Worm (Caenorhabditis elegans) whole organism, mixed stage, embryonic: Measurements from ENCODE around the gene F59E11.7.

Experiments used
- M03D4.4 ChIP-seq: sonication (generic microtip); optimal IDR thresholded peaks from 2 replicates; lab custom pipeline; 2017; ENCODE audit warnings: mild to moderate bottlenecking, missing genetic modification characterization, missing compliant biosample characterization
- bed-3 ChIP-seq: fragments of 200-800 bp; sonication (Bioruptor generic); optimal IDR thresholded peaks from 3 replicates; lab custom pipeline; 2018; ENCODE audit warnings: mild to moderate bottlenecking, missing genetic modification characterization, moderate library complexity, missing compliant biosample characterization
- blmp-1 ChIP-seq: fragments of 150-350 bp; optimal IDR thresholded peaks from 2 replicates; lab custom pipeline; 2014; ENCODE audit warnings: missing biosample characterization, missing genetic modification characterization
- ceh-39 ChIP-seq: fragments of 150-350 bp; optimal IDR thresholded peaks from 2 replicates; lab custom pipeline; 2014; ENCODE audit warnings: missing biosample characterization, missing genetic modification characterization
- ceh-43 ChIP-seq: fragments of 200-800 bp; sonication (Bioruptor generic); optimal IDR thresholded peaks from 2 replicates; lab custom pipeline; 2018; ENCODE audit warnings: mild to moderate bottlenecking, missing genetic modification characterization, moderate library complexity, missing compliant biosample characterization
- ces-1 ChIP-seq: fragments of 150-350 bp; optimal IDR thresholded peaks from 2 replicates; lab custom pipeline; 2014; ENCODE audit warnings: missing biosample characterization, missing genetic modification reagents, missing genetic modification characterization
- cnd-1 ChIP-seq: fragments of 200-800 bp; sonication (Bioruptor generic); optimal IDR thresholded peaks from 2 replicates; lab custom pipeline; 2018; ENCODE audit warnings: mild to moderate bottlenecking, missing genetic modification characterization, missing compliant biosample characterization
- drap-1 ChIP-seq: fragments of 200-800 bp; sonication (Bioruptor generic); optimal IDR thresholded peaks from 3 replicates; lab custom pipeline; 2018; ENCODE audit warnings: mild to moderate bottlenecking, missing genetic modification characterization, missing compliant biosample characterization
- elt-1 ChIP-seq: sonication (generic microtip); optimal IDR thresholded peaks from 2 replicates; lab custom pipeline; 2017; ENCODE audit warnings: missing genetic modification characterization, mild to moderate bottlenecking, missing compliant biosample characterization, antibody characterized with exemption, moderate library complexity, borderline replicate concordance; ENCODE audit not compliant: insufficient read depth
- elt-3 ChIP-seq: fragments of 150-350 bp; optimal IDR thresholded peaks from 2 replicates; lab custom pipeline; 2014; ENCODE audit warnings: missing biosample characterization, missing genetic modification characterization
- flh-1 ChIP-seq: fragments of 200-800 bp; sonication (Bioruptor generic); optimal IDR thresholded peaks from 2 replicates; lab custom pipeline; 2018; ENCODE audit warnings: mild to moderate bottlenecking, missing genetic modification characterization, moderate library complexity, missing compliant biosample characterization
- ham-2 ChIP-seq: fragments of 200-800 bp; sonication (Bioruptor generic); optimal IDR thresholded peaks from 2 replicates; lab custom pipeline; 2018; ENCODE audit warnings: mild to moderate bottlenecking, missing genetic modification characterization, missing compliant biosample characterization
- hlh-1 ChIP-seq: fragments of 150-350 bp; optimal IDR thresholded peaks from 2 replicates; lab custom pipeline; 2014; ENCODE audit warnings: missing biosample characterization, missing genetic modification reagents, missing genetic modification characterization
- lin-32 ChIP-seq: fragments of 200-800 bp; sonication (Bioruptor generic); optimal IDR thresholded peaks from 2 replicates; lab custom pipeline; 2018; ENCODE audit warnings: mild to moderate bottlenecking, missing genetic modification characterization, missing compliant biosample characterization
- lsy-2 ChIP-seq: fragments of 150-350 bp; optimal IDR thresholded peaks from 2 replicates; lab custom pipeline; 2014; ENCODE audit warnings: missing biosample characterization, missing genetic modification characterization
- mab-5 ChIP-seq: fragments of 150-350 bp; optimal IDR thresholded peaks from 2 replicates; lab custom pipeline; 2014; ENCODE audit warnings: missing biosample characterization, missing genetic modification characterization
- mep-1 ChIP-seq: fragments of 150-350 bp; optimal IDR thresholded peaks from 2 replicates; lab custom pipeline; 2017; ENCODE audit warnings: missing biosample characterization, missing genetic modification reagents, missing genetic modification characterization, inconsistent platforms
- mls-2 ChIP-seq: sonication (generic microtip); optimal IDR thresholded peaks from 2 replicates; lab custom pipeline; 2016; ENCODE audit warnings: mild to moderate bottlenecking, missing genetic modification characterization, moderate library complexity, missing compliant biosample characterization
- nhr-12 ChIP-seq: fragments of 150-350 bp; optimal IDR thresholded peaks from 2 replicates; lab custom pipeline; 2014; ENCODE audit warnings: missing biosample characterization, missing genetic modification characterization
- nhr-2 ChIP-seq: fragments of 150-350 bp; optimal IDR thresholded peaks from 2 replicates; lab custom pipeline; 2014; ENCODE audit warnings: missing biosample characterization, missing genetic modification characterization
- nhr-237 ChIP-seq: fragments of 150-350 bp; optimal IDR thresholded peaks from 2 replicates; lab custom pipeline; 2014; ENCODE audit warnings: missing biosample characterization, missing genetic modification characterization
- nhr-28 ChIP-seq: fragments of 150-350 bp; optimal IDR thresholded peaks from 2 replicates; lab custom pipeline; 2014; ENCODE audit warnings: missing biosample characterization, missing genetic modification characterization
- nhr-76 ChIP-seq: sonication (generic microtip); optimal IDR thresholded peaks from 2 replicates; lab custom pipeline; 2017; ENCODE audit warnings: missing biosample characterization, missing genetic modification characterization
- pha-4 ChIP-seq: fragments of 150-350 bp; optimal IDR thresholded peaks from 2 replicates; lab custom pipeline; 2018; ENCODE audit warnings: missing biosample characterization, missing genetic modification reagents, missing genetic modification characterization
- sem-2 ChIP-seq: fragments of 200-800 bp; sonication (Bioruptor generic); optimal IDR thresholded peaks from 2 replicates; lab custom pipeline; 2018; ENCODE audit warnings: mild to moderate bottlenecking, missing genetic modification characterization, missing compliant biosample characterization
- sptf-1 ChIP-seq: sonication (generic microtip); optimal IDR thresholded peaks from 2 replicates; lab custom pipeline; 2017; ENCODE audit warnings: mild to moderate bottlenecking, missing genetic modification characterization, moderate library complexity, missing compliant biosample characterization
- tbx-8 ChIP-seq: fragments of 200-800 bp; sonication (Bioruptor generic); optimal IDR thresholded peaks from 2 replicates; lab custom pipeline; 2018; ENCODE audit warnings: mild to moderate bottlenecking, missing genetic modification characterization, moderate library complexity, missing compliant biosample characterization
- unc-120 ChIP-seq: sonication (generic microtip); optimal IDR thresholded peaks from 2 replicates; lab custom pipeline; 2017; ENCODE audit warnings: missing genetic modification characterization, missing compliant biosample characterization; ENCODE audit not compliant: poor library complexity, severe bottlenecking
- unc-39 ChIP-seq: fragments of 150-350 bp; optimal IDR thresholded peaks from 2 replicates; lab custom pipeline; 2014; ENCODE audit warnings: missing biosample characterization, missing genetic modification characterization
- unc-62 ChIP-seq: fragments of 150-350 bp; optimal IDR thresholded peaks from 2 replicates; lab custom pipeline; 2014; ENCODE audit warnings: missing biosample characterization, missing genetic modification reagents, missing genetic modification characterization
- zip-8 ChIP-seq: fragments of 150-350 bp; optimal IDR thresholded peaks from 2 replicates; lab custom pipeline; 2014; ENCODE audit warnings: missing biosample characterization, missing genetic modification characterization
- ztf-11 ChIP-seq: fragments of 150-350 bp; optimal IDR thresholded peaks from 2 replicates; lab custom pipeline; 2014; ENCODE audit warnings: missing biosample characterization, missing genetic modification characterization

Gene F59E11.7

DNA sequence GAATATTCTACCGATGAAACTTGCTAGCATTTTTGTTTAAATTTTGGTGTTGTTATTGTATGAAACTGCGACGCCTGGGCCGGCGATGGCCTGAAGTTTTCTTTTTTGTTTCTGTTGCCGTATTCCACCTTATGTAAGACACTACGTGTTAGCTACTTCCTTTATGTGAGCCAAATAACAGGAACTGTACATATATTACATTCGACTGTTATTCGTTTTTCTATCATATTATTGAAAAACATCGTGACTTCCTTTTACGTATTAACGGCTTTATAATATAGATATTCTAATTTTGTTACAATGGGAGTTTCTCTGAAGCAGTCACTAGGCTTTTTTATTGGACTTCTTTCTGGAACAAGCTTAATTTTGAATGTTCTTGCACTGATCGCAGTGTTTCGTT, 15.2 kb downstream of the F59E11.7 start, which contains the start of gene srx-3:
TSS of gene srx-3 (plus strand) at position 301 of the 400 bp plus-strand sequence.
- TF ChIP-seq unc-62 (GFP tag; lab: Kevin White, UChicago) = no peak
- TF ChIP-seq unc-120 (tag; lab: Kevin White, UChicago) = no peak
- no peak for TF ChIP-seq mab-5
- TF ChIP-seq bed-3 = no peak
- TF ChIP-seq elt-3 (tag; lab: Kevin White, UChicago) = no peak
- no peak for TF ChIP-seq ces-1 (GFP tag; lab: Kevin White, UChicago)
- TF ChIP-seq ham-2 = no peak

DNA sequence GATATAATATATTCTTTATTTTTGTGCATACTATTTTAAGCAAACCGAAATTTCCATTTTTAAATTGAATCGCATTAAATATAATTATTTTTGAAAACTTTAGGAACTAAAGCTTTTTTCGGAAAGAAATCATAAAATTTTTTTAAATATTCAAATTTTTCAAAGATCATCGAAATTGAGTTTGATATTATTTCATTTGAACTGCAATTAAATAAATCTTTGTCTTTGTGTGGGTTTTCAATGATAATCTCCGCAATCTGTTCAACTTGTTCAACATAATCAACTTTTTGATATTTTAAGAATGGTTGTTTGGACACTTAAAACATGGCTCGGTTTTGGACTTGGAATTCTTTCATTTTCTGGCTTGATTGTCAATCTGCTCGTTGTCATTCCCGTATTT, 19.1 kb downstream of the F59E11.7 start, which contains the start of gene srx-2:
TSS of gene srx-2 (plus strand) at position 301 of the 400 bp plus-strand sequence.
- no peak for TF ChIP-seq M03D4.4 (tag; lab: Kevin White, UChicago)
- TF ChIP-seq mls-2 (tag; lab: Kevin White, UChicago) = no peak
- no peak for TF ChIP-seq bed-3
- TF ChIP-seq elt-3 (tag; lab: Kevin White, UChicago) = no peak
- TF ChIP-seq nhr-2 = no peak
- no peak for TF ChIP-seq mab-5
- no peak for TF ChIP-seq nhr-237 (tag; lab: Kevin White, UChicago)
- no peak for TF ChIP-seq ceh-43 (GFP tag; lab: Kevin White, UChicago)
- no peak for TF ChIP-seq nhr-28 (tag; lab: Kevin White, UChicago)
- no peak for TF ChIP-seq nhr-76
- TF ChIP-seq tbx-8 = no peak
- no peak for TF ChIP-seq flh-1 (GFP tag; lab: Kevin White, UChicago)
- TF ChIP-seq ces-1 (GFP tag; lab: Kevin White, UChicago) = no peak
- no peak for TF ChIP-seq zip-8 (tag; lab: Kevin White, UChicago)
- TF ChIP-seq unc-120 (tag; lab: Kevin White, UChicago) = no peak
- TF ChIP-seq mep-1 (tag; lab: Kevin White, UChicago) = no peak
- TF ChIP-seq sptf-1 = no peak
- no peak for TF ChIP-seq lin-32 (GFP tag; lab: Kevin White, UChicago)
- TF ChIP-seq ztf-11 = no peak
- no peak for TF ChIP-seq elt-1 (tag; lab: Kevin White, UChicago)

DNA sequence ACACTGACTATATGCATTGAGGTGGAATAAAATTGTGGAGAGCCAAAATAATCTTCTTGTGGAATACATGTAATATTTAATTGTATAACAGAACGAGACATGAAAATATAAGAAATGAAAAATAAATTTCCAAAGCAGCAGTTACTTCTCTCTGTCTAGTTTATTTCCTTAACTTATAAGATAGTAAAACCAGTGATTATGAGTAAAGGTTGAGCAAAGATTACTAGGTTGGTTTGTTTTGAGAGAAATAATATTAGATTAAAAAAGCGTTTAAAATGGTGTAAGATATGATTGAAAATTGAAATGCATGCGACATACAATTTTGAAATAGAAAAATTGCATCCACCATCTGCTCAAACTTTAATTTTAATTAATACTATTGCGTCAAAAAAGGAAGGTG, 23.7 kb downstream of the F59E11.7 start, which contains the start of gene srh-201:
TSS of gene srh-201 (minus strand) at position 101 of the 400 bp plus-strand sequence.
- TF ChIP-seq nhr-12 (tag; lab: Kevin White, UChicago) (no peak), nhr-28 (tag; lab: Kevin White, UChicago) (no peak), lsy-2 (tag; lab: Kevin White, UChicago) (no peak), tbx-8 (no peak), sem-2 (GFP tag; lab: Kevin White, UChicago) (no peak), unc-62 (GFP tag; lab: Kevin White, UChicago) (no peak)

DNA sequence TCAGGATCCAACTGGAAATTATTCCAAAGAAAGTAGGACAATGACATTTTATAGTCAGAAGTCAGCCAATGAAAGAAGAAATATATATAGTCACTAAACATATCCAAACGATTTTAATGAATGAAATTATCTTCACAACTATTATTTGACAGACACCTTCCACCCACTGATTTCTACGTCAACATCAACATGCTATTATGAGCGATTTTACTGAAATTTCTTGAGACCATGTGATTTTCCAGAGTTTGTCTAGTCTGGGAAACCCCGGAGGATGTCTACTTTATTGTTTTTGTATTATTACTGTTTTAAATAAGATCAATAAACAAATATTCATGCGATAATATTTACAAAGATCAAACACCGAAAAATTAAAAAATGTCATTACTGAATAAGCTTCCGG, 25.5 kb downstream of the F59E11.7 start, which contains the start of gene srt-18:
TSS of gene srt-18 (minus strand) at position 101 of the 400 bp plus-strand sequence.
- TF ChIP-seq M03D4.4 (tag; lab: Kevin White, UChicago) = no peak
- no peak for TF ChIP-seq nhr-28 (tag; lab: Kevin White, UChicago)
- TF ChIP-seq sem-2 (GFP tag; lab: Kevin White, UChicago) = no peak
- TF ChIP-seq ceh-39 (tag; lab: Kevin White, UChicago) = no peak
- no peak for TF ChIP-seq flh-1 (GFP tag; lab: Kevin White, UChicago)
- no peak for TF ChIP-seq sptf-1
- TF ChIP-seq lin-32 (GFP tag; lab: Kevin White, UChicago) = no peak
- no peak for TF ChIP-seq drap-1 (GFP tag; lab: Kevin White, UChicago)
- TF ChIP-seq hlh-1 (tag; lab: Kevin White, UChicago) = no peak
- TF ChIP-seq nhr-237 (tag; lab: Kevin White, UChicago) = no peak
- TF ChIP-seq bed-3 = no peak

DNA sequence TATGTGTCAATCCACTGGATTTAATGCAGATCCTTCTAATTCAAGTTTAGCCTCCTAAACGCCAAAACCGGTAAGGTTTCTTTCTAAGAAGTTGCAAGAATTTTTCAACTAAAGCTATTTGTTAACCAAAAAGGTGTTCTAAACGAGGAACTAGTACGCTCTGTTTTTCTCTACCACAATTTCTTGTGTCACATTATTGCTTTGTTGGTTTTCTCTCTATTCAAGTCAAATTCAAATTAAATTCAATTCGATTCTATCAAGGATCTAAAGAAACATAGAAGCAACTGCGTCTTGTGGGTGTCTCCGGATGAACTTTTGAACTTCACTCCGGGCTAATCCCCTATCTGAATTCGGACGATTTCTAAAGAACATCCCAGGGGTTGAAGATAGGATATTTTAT, 26.4 kb downstream of the F59E11.7 start, which contains the start of gene oac-40:
TSS of gene oac-40 (plus strand) at position 301 of the 400 bp plus-strand sequence.
- TF ChIP-seq zip-8 (tag; lab: Kevin White, UChicago) (no peak), ztf-11 (no peak), mls-2 (tag; lab: Kevin White, UChicago) (no peak), bed-3 (no peak), elt-3 (tag; lab: Kevin White, UChicago) (no peak)

DNA sequence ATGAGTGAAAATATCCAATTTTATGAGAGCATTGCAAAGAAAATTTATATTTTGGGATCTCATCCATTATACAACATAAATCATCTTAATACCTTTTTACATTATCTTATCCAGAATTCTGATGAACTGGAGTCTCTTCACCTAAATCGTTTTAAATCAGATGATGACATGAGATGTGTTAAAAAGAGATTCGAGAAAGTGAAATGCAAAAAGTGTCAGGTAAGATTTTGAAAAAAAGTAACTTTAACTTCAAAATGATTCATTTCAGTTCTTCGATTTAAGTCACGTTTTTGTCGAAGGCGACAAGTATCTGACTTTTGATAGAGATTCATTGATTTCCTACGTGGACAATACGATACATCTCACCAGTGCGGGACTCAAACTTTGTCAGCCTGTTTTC, 28.8 kb downstream of the F59E11.7 start:
- no peak for TF ChIP-seq nhr-12 (tag; lab: Kevin White, UChicago)
- TF ChIP-seq mls-2 (tag; lab: Kevin White, UChicago) = no peak
- TF ChIP-seq pha-4 (tag; lab: Kevin White, UChicago) = no peak
- no peak for TF ChIP-seq drap-1 (GFP tag; lab: Kevin White, UChicago)
- no peak for TF ChIP-seq ceh-39 (tag; lab: Kevin White, UChicago)
- TF ChIP-seq bed-3 = no peak
- TF ChIP-seq nhr-76 = no peak
- no peak for TF ChIP-seq blmp-1 (tag; lab: Kevin White, UChicago)
- no peak for TF ChIP-seq unc-62 (GFP tag; lab: Kevin White, UChicago)
- no peak for TF ChIP-seq ceh-43 (GFP tag; lab: Kevin White, UChicago)
- no peak for TF ChIP-seq cnd-1 (tag; lab: Kevin White, UChicago)
- no peak for TF ChIP-seq unc-39 (tag; lab: Kevin White, UChicago)
